Worm (Caenorhabditis elegans) whole organism, L1 larva: ENCODE measurements around the gene ZK666.15.

Experiments
- efl-1 ChIP-seq, 4 experiments: fragments of 150-350 bp; optimal IDR thresholded peaks in 3 of 4; peaks in 1 of 4; 1 replicate in 1 of 4; 2 replicates in 3 of 4; lab custom pipeline; 2014; ENCODE audit warnings: missing biosample characterization in 2 of 4, missing genetic modification characterization in 2 of 4, missing genetic modification reagents in 2 of 4
- elt-2 ChIP-seq: sonication (generic microtip); optimal IDR thresholded peaks from 2 replicates; lab custom pipeline; 2016; ENCODE audit warnings: missing genetic modification characterization, mild to moderate bottlenecking, inconsistent platforms, missing compliant biosample characterization, missing genetic modification reagents
- elt-3 ChIP-seq, 6 experiments: fragments of 150-350 bp in 1 of 6; sonication (generic microtip); optimal IDR thresholded peaks; 2 replicates each; lab custom pipeline; 2017 to 2018; ENCODE audit warnings: missing biosample characterization in 6 of 6, missing genetic modification characterization in 6 of 6, inconsistent platforms in 1 of 6
- fkh-4 ChIP-seq: sonication (generic microtip); optimal IDR thresholded peaks from 2 replicates; lab custom pipeline; 2016; ENCODE audit warnings: missing compliant biosample characterization, missing genetic modification characterization, borderline replicate concordance
- isw-1 ChIP-seq: fragments of 200-800 bp; sonication (Bioruptor generic); IDR thresholded peaks from 2 replicates; pipeline ENCODE4 v1.3.6; 2022; ENCODE audit warnings: missing genetic modification characterization, missing compliant biosample characterization
- lin-13 ChIP-seq: fragments of 150-350 bp; optimal IDR thresholded peaks from 2 replicates; lab custom pipeline; 2014; ENCODE audit warnings: missing biosample characterization, missing genetic modification reagents, missing genetic modification characterization
- nhr-12 ChIP-seq: sonication (generic microtip); optimal IDR thresholded peaks from 2 replicates; lab custom pipeline; 2017; ENCODE audit warnings: missing biosample characterization, missing genetic modification characterization
- nhr-237 ChIP-seq: fragments of 150-350 bp; optimal IDR thresholded peaks from 2 replicates; lab custom pipeline; 2014; ENCODE audit warnings: missing biosample characterization, missing genetic modification characterization
- nhr-76 ChIP-seq: sonication (generic microtip); optimal IDR thresholded peaks from 2 replicates; lab custom pipeline; 2017; ENCODE audit warnings: missing biosample characterization, missing genetic modification characterization
- snu-23 ChIP-seq: sonication (generic microtip); optimal IDR thresholded peaks from 2 replicates; lab custom pipeline; 2016; ENCODE audit warnings: missing genetic modification characterization, missing compliant biosample characterization
- unc-62 ChIP-seq: fragments of 150-350 bp; optimal IDR thresholded peaks from 2 replicates; lab custom pipeline; 2014; ENCODE audit warnings: missing biosample characterization, missing genetic modification reagents, missing genetic modification characterization
- unc-86 ChIP-seq: sonication (generic microtip); optimal IDR thresholded peaks from 2 replicates; lab custom pipeline; 2016; ENCODE audit warnings: missing genetic modification characterization, missing compliant biosample characterization

- TF ChIP-seq unc-62 (GFP tag; lab: Kevin White, UChicago) (no peak), elt-2 (tag; lab: Kevin White, UChicago) (no peak), snu-23 (GFP tag; lab: Kevin White, UChicago) (no peak), elt-3 (tag; optimal IDR thresholded peaks at IDR 0.05; lab: Kevin White, UChicago) (no peak), fkh-4 (tag; lab: Kevin White, UChicago) (no peak), nhr-76 (no peak), unc-86 (tag; lab: Kevin White, UChicago) (no peak), nhr-12 (tag; lab: Kevin White, UChicago) (no peak), lin-13 (GFP tag; lab: Kevin White, UChicago) (no peak), efl-1 (optimal IDR thresholded peaks at IDR 0.05; lab: Kevin White, UChicago) (no peak), efl-1 (GFP tag; optimal IDR thresholded peaks at IDR 0.05 in 1 of 2; lab: Kevin White, UChicago) (no peak), nhr-237 (no peak), isw-1 (GFP tag; lab: Robert Waterston, UW) (no peak)
Measured at ce11 chrII:10480043-10480442, 6.8 kb upstream of the ZK666.15 start.
